Fruit fly (Drosophila melanogaster) whole organism, embryonic: ENCODE data around the gene CG15152.

Source experiments
- Adf1 ChIP-seq: fragments of 200-800 bp; sonication (Bioruptor generic); IDR thresholded peaks from 2 replicates; pipeline ENCODE4 v1.3.6; 2022; ENCODE audit warnings: missing biosample characterization, missing genetic modification characterization
- Atf3 ChIP-seq: fragments of 200-800 bp; sonication (Bioruptor generic); optimal IDR thresholded peaks from 3 replicates; lab custom pipeline; 2016; ENCODE audit warnings: missing biosample characterization, missing genetic modification characterization
- Awh ChIP-seq: fragments of 200-800 bp; sonication (Bioruptor generic); IDR thresholded peaks from 2 replicates; pipeline ENCODE4, ENCODE4 v1.3.6; 2022; ENCODE audit warnings: missing biosample characterization, missing genetic modification characterization
- B-H1 ChIP-seq: fragments of 200-800 bp; sonication (Bioruptor generic); IDR thresholded peaks from 3 replicates; pipeline ENCODE4 v1.3.6; 2022; ENCODE audit warnings: missing biosample characterization, missing genetic modification characterization
- CG1024 ChIP-seq: fragments of 200-800 bp; sonication (Bioruptor generic); IDR thresholded peaks from 2 replicates; pipeline ENCODE4 v1.3.6; 2022; ENCODE audit warnings: missing biosample characterization, missing genetic modification characterization
- CG11093 ChIP-seq: fragments of 200-800 bp; sonication (Bioruptor generic); IDR thresholded peaks from 3 replicates; pipeline ENCODE4 v1.3.6; 2022; ENCODE audit warnings: missing biosample characterization, missing genetic modification characterization
- CG12236 ChIP-seq: fragments of 200-800 bp; sonication (Bioruptor generic); optimal IDR thresholded peaks from 2 replicates; lab custom pipeline; 2016; ENCODE audit warnings: missing biosample characterization, missing genetic modification characterization
- CG1233 ChIP-seq: fragments of 200-800 bp; sonication (Bioruptor generic); optimal IDR thresholded peaks from 4 replicates; lab custom pipeline; 2018; ENCODE audit warnings: missing biosample characterization, mild to moderate bottlenecking, missing genetic modification characterization
- CG13287 ChIP-seq: fragments of 200-800 bp; sonication (Bioruptor generic); IDR thresholded peaks from 2 replicates; pipeline ENCODE4 v1.3.6; 2022; ENCODE audit warnings: missing biosample characterization, missing genetic modification characterization; ENCODE audit not compliant: partially characterized antibody
- CG14050 ChIP-seq: fragments of 200-800 bp; sonication (Bioruptor generic); IDR thresholded peaks from 3 replicates; pipeline ENCODE4 v1.3.6; 2022; ENCODE audit warnings: missing biosample characterization, missing genetic modification characterization
- CG14860 ChIP-seq: fragments of 200-800 bp; sonication (Bioruptor generic); IDR thresholded peaks from 3 replicates; pipeline ENCODE4 v1.3.6; 2022; ENCODE audit warnings: missing biosample characterization, missing genetic modification characterization; ENCODE audit not compliant: partially characterized antibody
- CG17568 ChIP-seq: fragments of 200-800 bp; sonication (Bioruptor generic); optimal IDR thresholded peaks from 2 replicates; lab custom pipeline; 2018; ENCODE audit warnings: missing biosample characterization, mild to moderate bottlenecking, missing genetic modification characterization, moderate library complexity
- CG31224 ChIP-seq: fragments of 200-800 bp; sonication (Bioruptor generic); IDR thresholded peaks from 2 replicates; pipeline ENCODE4 v1.3.6; 2022; ENCODE audit warnings: missing biosample characterization, missing genetic modification characterization
- CG3407 ChIP-seq: fragments of 200-800 bp; sonication (Bioruptor generic); optimal IDR thresholded peaks from 2 replicates; lab custom pipeline; 2018; ENCODE audit warnings: missing biosample characterization, mild to moderate bottlenecking, missing genetic modification characterization
- CG4360 ChIP-seq: fragments of 200-800 bp; sonication (Bioruptor generic); IDR thresholded peaks from 2 replicates; pipeline ENCODE4 v1.3.6; 2022; ENCODE audit warnings: missing biosample characterization, missing genetic modification characterization
- CG7745 ChIP-seq: fragments of 200-800 bp; sonication (Bioruptor generic); optimal IDR thresholded peaks from 2 replicates; lab custom pipeline; 2018; ENCODE audit warnings: missing biosample characterization, mild to moderate bottlenecking, missing genetic modification characterization, moderate library complexity
- CG7786 ChIP-seq: fragments of 200-800 bp; sonication (Bioruptor generic); optimal IDR thresholded peaks from 2 replicates; lab custom pipeline; 2016; ENCODE audit warnings: missing biosample characterization, missing genetic modification characterization
- Fer1 ChIP-seq: fragments of 200-800 bp; sonication (Bioruptor generic); optimal IDR thresholded peaks from 2 replicates; lab custom pipeline; 2017; ENCODE audit warnings: missing biosample characterization, mild to moderate bottlenecking, missing genetic modification characterization
- H2.0 ChIP-seq: fragments of 200-800 bp; sonication (Bioruptor generic); IDR thresholded peaks from 2 replicates; pipeline ENCODE4 v1.3.6; 2022; ENCODE audit warnings: missing biosample characterization, missing genetic modification characterization
- HHEX ChIP-seq: fragments of 200-800 bp; sonication (Bioruptor generic); optimal IDR thresholded peaks from 3 replicates; lab custom pipeline; 2017; ENCODE audit warnings: missing biosample characterization, mild to moderate bottlenecking, missing genetic modification characterization, missing genetic modification reagents
- HLH4C ChIP-seq: fragments of 200-800 bp; sonication (Bioruptor generic); IDR thresholded peaks from 3 replicates; pipeline ENCODE4 v1.3.6; 2022; ENCODE audit warnings: missing biosample characterization, missing genetic modification characterization; ENCODE audit not compliant: partially characterized antibody
- HLHmδ ChIP-seq: fragments of 200-800 bp; sonication (Bioruptor generic); optimal IDR thresholded peaks from 2 replicates; lab custom pipeline; 2018; ENCODE audit warnings: missing biosample characterization, mild to moderate bottlenecking, missing genetic modification characterization, moderate library complexity
- Hmr ChIP-seq: fragments of 200-800 bp; sonication (Bioruptor generic); optimal IDR thresholded peaks from 3 replicates; lab custom pipeline; 2017; ENCODE audit warnings: mild to moderate bottlenecking, missing biosample characterization, missing genetic modification reagents, missing genetic modification characterization
- Mad ChIP-seq: fragments of 200-800 bp; sonication (Bioruptor generic); optimal IDR thresholded peaks from 2 replicates; lab custom pipeline; 2016; ENCODE audit warnings: missing biosample characterization, missing genetic modification characterization
- Stat92E ChIP-seq, 3 experiments: fragments of >200 bp in 2 of 3; fragments of 200-800 bp in 1 of 3; sonication (Bioruptor generic) in 1 of 3; optimal IDR thresholded peaks; 2 replicates each; lab custom pipeline; 2017 to 2019; ENCODE audit warnings: missing biosample characterization in 3 of 3, missing genetic modification characterization in 3 of 3, mild to moderate bottlenecking in 1 of 3, moderate library complexity in 1 of 3
- Tbp ChIP-seq: fragments of >200 bp; optimal IDR thresholded peaks from 2 replicates; lab custom pipeline; 2018; ENCODE audit warnings: missing biosample characterization, missing genetic modification characterization
- Vsx1 ChIP-seq: fragments of 200-800 bp; sonication (Bioruptor generic); optimal IDR thresholded peaks from 2 replicates; lab custom pipeline; 2017; ENCODE audit warnings: missing biosample characterization, mild to moderate bottlenecking, missing genetic modification characterization, missing genetic modification reagents
- abd-A ChIP-seq: fragments of 200-800 bp; sonication (Bioruptor generic); optimal IDR thresholded peaks from 3 replicates; lab custom pipeline; 2019; ENCODE audit warnings: missing biosample characterization, mild to moderate bottlenecking, missing genetic modification characterization, moderate library complexity
- ash1 ChIP-seq: fragments of 200-800 bp; sonication (Bioruptor generic); optimal IDR thresholded peaks from 2 replicates; lab custom pipeline; 2018; ENCODE audit warnings: missing biosample characterization, mild to moderate bottlenecking, missing genetic modification characterization
- ato ChIP-seq: fragments of 200-800 bp; sonication (Bioruptor generic); IDR thresholded peaks from 2 replicates; pipeline ENCODE4 v1.3.6; 2022; ENCODE audit warnings: missing biosample characterization, missing genetic modification characterization; ENCODE audit not compliant: partially characterized antibody
- bbx ChIP-seq: fragments of 200-800 bp; sonication (Bioruptor generic); IDR thresholded peaks from 2 replicates; pipeline ENCODE4 v1.3.6; 2022; ENCODE audit warnings: missing biosample characterization, missing genetic modification characterization; ENCODE audit not compliant: partially characterized antibody
- croc ChIP-seq: fragments of 200-800 bp; sonication (Bioruptor generic); conservative IDR thresholded peaks from 3 replicates; pipeline ENCODE4 v1.3.6; 2022; ENCODE audit warnings: missing biosample characterization, missing genetic modification characterization
- dimm ChIP-seq: fragments of 200-800 bp; sonication (Bioruptor generic); IDR thresholded peaks from 2 replicates; pipeline ENCODE4 v1.3.6; 2022; ENCODE audit warnings: missing biosample characterization, missing genetic modification characterization
- dm ChIP-seq: fragments of 200-800 bp; sonication (Bioruptor generic); optimal IDR thresholded peaks from 3 replicates; lab custom pipeline; 2016; ENCODE audit warnings: missing biosample characterization, missing genetic modification characterization
- ems ChIP-seq: fragments of 200-800 bp; sonication (Bioruptor generic); optimal IDR thresholded peaks from 3 replicates; lab custom pipeline; 2016; ENCODE audit warnings: missing biosample characterization, missing genetic modification characterization
- en ChIP-seq: fragments of 200-800 bp; sonication (Bioruptor generic); optimal IDR thresholded peaks from 2 replicates; lab custom pipeline; 2016; ENCODE audit warnings: missing biosample characterization, missing genetic modification characterization
- exex ChIP-seq: fragments of 200-800 bp; sonication (Bioruptor generic); optimal IDR thresholded peaks from 4 replicates; lab custom pipeline; 2018; ENCODE audit warnings: missing biosample characterization, mild to moderate bottlenecking, missing genetic modification characterization, moderate library complexity
- fd96Cb ChIP-seq: fragments of 200-800 bp; sonication (Bioruptor generic); optimal IDR thresholded peaks from 2 replicates; lab custom pipeline; 2018; ENCODE audit warnings: missing biosample characterization, mild to moderate bottlenecking, missing genetic modification characterization, moderate library complexity
- hb ChIP-seq: fragments of 200-800 bp; sonication (Bioruptor generic); IDR thresholded peaks from 3 replicates; pipeline ENCODE4 v1.3.6; 2022; ENCODE audit warnings: missing biosample characterization, missing genetic modification characterization; ENCODE audit not compliant: partially characterized antibody
- odd ChIP-seq: fragments of 200-800 bp; sonication (Bioruptor generic); optimal IDR thresholded peaks from 2 replicates; lab custom pipeline; 2017; ENCODE audit warnings: missing biosample characterization, mild to moderate bottlenecking, missing genetic modification characterization
- org-1 ChIP-seq: fragments of 200-800 bp; sonication (Bioruptor generic); optimal IDR thresholded peaks from 2 replicates; lab custom pipeline; 2017; ENCODE audit warnings: missing biosample characterization, missing genetic modification characterization
- psq ChIP-seq: fragments of 200-800 bp; sonication (Bioruptor generic); optimal IDR thresholded peaks from 2 replicates; lab custom pipeline; 2017; ENCODE audit warnings: missing biosample characterization, missing genetic modification characterization
- rib ChIP-seq: fragments of 200-800 bp; sonication (Bioruptor generic); IDR thresholded peaks from 2 replicates; pipeline ENCODE4 v1.3.6; 2022; ENCODE audit warnings: missing biosample characterization, missing genetic modification characterization
- sim ChIP-seq: fragments of 200-800 bp; sonication (Bioruptor generic); IDR thresholded peaks from 2 replicates; pipeline ENCODE4 v1.3.6; 2022; ENCODE audit warnings: missing biosample characterization, missing genetic modification characterization
- sug ChIP-seq: fragments of 200-800 bp; optimal IDR thresholded peaks from 2 replicates; lab custom pipeline; 2019; ENCODE audit warnings: missing biosample characterization, mild to moderate bottlenecking, missing genetic modification characterization, moderate library complexity
- twi ChIP-seq: fragments of 200-800 bp; optimal IDR thresholded peaks from 2 replicates; lab custom pipeline; 2019; ENCODE audit warnings: missing biosample characterization, mild to moderate bottlenecking, missing genetic modification characterization, moderate library complexity
- usp ChIP-seq: fragments of >200 bp; optimal IDR thresholded peaks from 2 replicates; lab custom pipeline; 2017; ENCODE audit warnings: missing biosample characterization, missing genetic modification characterization
- vnd ChIP-seq: fragments of 200-800 bp; sonication (Bioruptor generic); IDR thresholded peaks from 3 replicates; pipeline ENCODE4 v1.3.6; 2022; ENCODE audit warnings: missing biosample characterization, missing genetic modification characterization; ENCODE audit not compliant: partially characterized antibody
- zen2 ChIP-seq: fragments of 200-800 bp; sonication (Bioruptor generic); IDR thresholded peaks from 3 replicates; pipeline ENCODE4 v1.3.6; 2022; ENCODE audit warnings: missing biosample characterization, missing genetic modification characterization; ENCODE audit not compliant: partially characterized antibody

Gene CG15152

dm6 chr2L:18137591-18138247, 23.4 kb downstream of the CG15152 start, which contains the start of gene kel (continued):
- TF ChIP-seq hb (GFP tag; lab: Robert Waterston, UW) = peak; percentile 66; the same call in 1 of the 3 replicates
- peak; percentile 59 for TF ChIP-seq HHEX (GFP tag; lab: Kevin White, UChicago)
- TF ChIP-seq Awh (GFP tag; lab: Robert Waterston, UW) = 0 out of 2 replicates have a peak, but pooled peaks have one; percentile 11
- peak; percentile 15 for TF ChIP-seq Mad (GFP tag; lab: Kevin White, UChicago)
- no peak for TF ChIP-seq exex (tag; lab: Kevin White, UChicago)
- peak in 1 of 3 experiments; percentile 60 for TF ChIP-seq Stat92E (GFP tag; optimal IDR thresholded peaks at IDR 0.05; lab: Kevin White, UChicago)
- TF ChIP-seq H2.0 (GFP tag; lab: Robert Waterston, UW) = no peak
- peak; percentile 60 for TF ChIP-seq CG1024 (GFP tag; lab: Robert Waterston, UW)
- TF ChIP-seq sug = peak; percentile 36
- no peak; the same call in 2 of the 3 replicates for TF ChIP-seq B-H1 (GFP tag; lab: Robert Waterston, UW)
- no peak for TF ChIP-seq twi (tag; lab: Kevin White, UChicago)
- no peak for TF ChIP-seq ash1 (GFP tag; lab: Kevin White, UChicago)
- peak; percentile 71 for TF ChIP-seq Fer1 (GFP tag; lab: Kevin White, UChicago)
- no peak; the same call in 1 of the 2 replicates for TF ChIP-seq Adf1 (GFP tag; lab: Robert Waterston, UW)
- no peak; the same call in 2 of the 3 replicates for TF ChIP-seq CG11093 (GFP tag; lab: Robert Waterston, UW)
- TF ChIP-seq CG3407 (GFP tag; lab: Kevin White, UChicago) = no peak
- peak; percentile 68 for TF ChIP-seq vnd (GFP tag; lab: Robert Waterston, UW)
- TF ChIP-seq CG13287 (GFP tag; lab: Robert Waterston, UW) = peak; percentile 82
- TF ChIP-seq CG17568 (GFP tag; lab: Kevin White, UChicago) = peak; percentile 60
- TF ChIP-seq odd (GFP tag; lab: Kevin White, UChicago) = peak; percentile 68
- peak; percentile 18 for TF ChIP-seq Vsx1 (GFP tag; lab: Kevin White, UChicago)
- TF ChIP-seq croc (GFP tag; lab: Robert Waterston, UW) = no peak
- no peak for TF ChIP-seq fd96Cb (tag; lab: Kevin White, UChicago)
- no peak for TF ChIP-seq Atf3 (GFP tag; lab: Kevin White, UChicago)
- no peak for TF ChIP-seq dimm (GFP tag; lab: Robert Waterston, UW)
- TF ChIP-seq usp (GFP tag; lab: Kevin White, UChicago) = no peak
- 0 out of 2 replicates have a peak, but pooled peaks have one; percentile 13 for TF ChIP-seq sim
- peak; percentile 50; the same call in 2 of the 3 replicates for TF ChIP-seq CG14860 (GFP tag; lab: Robert Waterston, UW)
- peak; percentile 13 for TF ChIP-seq CG12236
- peak; percentile 49; the same call in 2 of the 3 replicates for TF ChIP-seq zen2
- peak; percentile 49 for TF ChIP-seq ems
- no peak for TF ChIP-seq CG7786 (GFP tag; lab: Kevin White, UChicago)
- TF ChIP-seq CG31224 (GFP tag; lab: Robert Waterston, UW) = no peak
- no peak for TF ChIP-seq CG14050 (GFP tag; lab: Robert Waterston, UW)
- peak; percentile 72 for TF ChIP-seq ato (GFP tag; lab: Robert Waterston, UW)
- peak; percentile 61 for TF ChIP-seq dm
- peak; percentile 82 for TF ChIP-seq Hmr (GFP tag; lab: Kevin White, UChicago)
- peak; percentile 29; the same call in 1 of the 2 replicates for TF ChIP-seq rib (GFP tag; lab: Robert Waterston, UW)
- TF ChIP-seq psq (GFP tag; lab: Kevin White, UChicago) = no peak
- peak; percentile 87 for TF ChIP-seq bbx (GFP tag; lab: Robert Waterston, UW)
- no peak for TF ChIP-seq CG7745 (tag; lab: Kevin White, UChicago)
- no peak for TF ChIP-seq en
- peak; percentile 46 for TF ChIP-seq CG1233 (GFP tag; lab: Kevin White, UChicago)
- peak; percentile 11 for TF ChIP-seq org-1 (GFP tag; lab: Kevin White, UChicago)
- TF ChIP-seq HLH4C = peak; percentile 78
- TF ChIP-seq Tbp (GFP tag; lab: Kevin White, UChicago) = no peak
- TF ChIP-seq CG4360 (GFP tag; lab: Robert Waterston, UW) = peak; percentile 95
- peak; percentile 7 for TF ChIP-seq abd-A (tag; lab: Kevin White, UChicago)
- TF ChIP-seq HLHmδ (GFP tag; lab: Kevin White, UChicago) = peak; percentile 73
